Worm (Caenorhabditis elegans): Measurements from ENCODE around the gene nas-1.

nas-1 gene

DNA sequence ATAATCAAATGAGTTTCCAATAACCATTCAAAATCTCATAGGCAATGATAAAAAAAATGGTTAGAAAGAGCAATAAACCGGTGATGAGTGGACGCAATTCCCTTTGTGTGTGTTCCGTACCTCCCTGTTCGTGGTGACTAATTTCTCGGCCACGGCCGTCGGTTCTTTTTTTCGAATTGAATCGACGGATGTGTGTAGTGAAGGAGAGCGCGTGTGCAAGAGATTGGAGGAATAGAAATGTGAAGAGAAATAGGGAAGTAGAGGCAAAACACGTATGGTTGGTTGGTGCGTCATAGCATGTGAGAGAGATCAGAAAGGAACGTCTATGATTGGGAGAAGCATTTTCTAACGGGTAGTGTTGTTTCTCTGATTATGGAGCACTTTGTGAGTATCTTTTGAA lies 45.8 kb upstream of the nas-1 start (continued):
- no peak for TF ChIP-seq F26F4.8 (GFP tag; conservative IDR thresholded peaks at IDR 0.05)
- no peak for TF ChIP-seq egl-43 (GFP tag; IDR thresholded peaks at IDR 0.05)
- TF ChIP-seq nhr-48 (tag; optimal IDR thresholded peaks at IDR 0.05): no peak
- no peak for TF ChIP-seq zfp-3 (GFP tag; conservative IDR thresholded peaks at IDR 0.05)
- TF ChIP-seq zip-2 (tag; optimal IDR thresholded peaks at IDR 0.05): no peak
- no peak for TF ChIP-seq ceh-28 (tag; optimal IDR thresholded peaks at IDR 0.05)
- no peak for TF ChIP-seq mxl-2 (GFP tag; conservative IDR thresholded peaks at IDR 0.05)
- no peak for TF ChIP-seq ZK337.2 (GFP tag; IDR thresholded peaks at IDR 0.05)
- no peak for TF ChIP-seq lsy-2 (tag; optimal IDR thresholded peaks at IDR 0.05)
- TF ChIP-seq attf-4 (tag; optimal IDR thresholded peaks at IDR 0.05): no peak
- no peak for TF ChIP-seq nhr-111 (GFP tag; optimal IDR thresholded peaks at IDR 0.05)
- TF ChIP-seq ceh-62 (tag; optimal IDR thresholded peaks at IDR 0.05): no peak
- TF ChIP-seq ceh-82 (tag; optimal IDR thresholded peaks at IDR 0.05): no peak
- no peak for TF ChIP-seq ctbp-1 (GFP tag; IDR thresholded peaks at IDR 0.05)
- TF ChIP-seq dmd-6 (GFP tag; IDR thresholded peaks at IDR 0.05): no peak; the same call in 1 of the 2 replicates
- no peak for TF ChIP-seq aly-2 (tag; optimal IDR thresholded peaks at IDR 0.05)
- no peak for TF ChIP-seq sdz-12 (GFP tag; optimal IDR thresholded peaks at IDR 0.05)
- no peak for TF ChIP-seq madf-5 (GFP tag; IDR thresholded peaks at IDR 0.05)
- TF ChIP-seq F10B5.3 (tag; optimal IDR thresholded peaks at IDR 0.05): no peak
- no peak for TF ChIP-seq ceh-20 (GFP tag; IDR thresholded peaks at IDR 0.05)
- TF ChIP-seq mdt-29 (GFP tag; IDR thresholded peaks at IDR 0.05): no peak
- no peak for TF ChIP-seq T26A8.4 (GFP tag; IDR thresholded peaks at IDR 0.05)
- no peak for TF ChIP-seq nhr-102 (tag; optimal IDR thresholded peaks at IDR 0.05)
- TF ChIP-seq jun-1 (tag; optimal IDR thresholded peaks at IDR 0.05): no peak
- TF ChIP-seq F44E2.7 (GFP tag; IDR thresholded peaks at IDR 0.05): no peak
- peak; percentile 92 for TF ChIP-seq hlh-30 (tag; optimal IDR thresholded peaks at IDR 0.05; ENCODE audit: insufficient read depth)
- TF ChIP-seq nhr-6 (tag; optimal IDR thresholded peaks at IDR 0.05): peak; percentile 89
- no peak for TF ChIP-seq egl-27 (tag; optimal IDR thresholded peaks at IDR 0.05)
- TF ChIP-seq ZK546.5 (tag; optimal IDR thresholded peaks at IDR 0.05): no peak
- TF ChIP-seq mxl-3 (GFP tag; optimal IDR thresholded peaks at IDR 0.05): peak; percentile 96
- no peak for TF ChIP-seq zip-11 (GFP tag; IDR thresholded peaks at IDR 0.05)
- no peak for TF ChIP-seq lir-3 (tag; optimal IDR thresholded peaks at IDR 0.05)
- no peak for TF ChIP-seq nhr-237 (tag; optimal IDR thresholded peaks at IDR 0.05)
- TF ChIP-seq nhr-77 (tag; optimal IDR thresholded peaks at IDR 0.05): peak; percentile 6
- TF ChIP-seq ceh-32 (tag; optimal IDR thresholded peaks at IDR 0.05; ENCODE audit: poor library complexity): no peak
- no peak for TF ChIP-seq lin-15B (tag; optimal IDR thresholded peaks at IDR 0.05)
- TF ChIP-seq ama-1 (optimal IDR thresholded peaks at IDR 0.05): no peak
- TF ChIP-seq unc-130 (GFP tag; optimal IDR thresholded peaks at IDR 0.05): no peak
- TF ChIP-seq nhr-11 (tag; optimal IDR thresholded peaks at IDR 0.05): peak; percentile 74
- no peak for TF ChIP-seq php-3 (GFP tag; IDR thresholded peaks at IDR 0.05)
- TF ChIP-seq tra-1 (GFP tag; IDR thresholded peaks at IDR 0.05): no peak
- no peak for TF ChIP-seq pha-4 (GFP tag; IDR thresholded peaks at IDR 0.05)
- peak; percentile 87 for TF ChIP-seq pha-4 (tag; optimal IDR thresholded peaks at IDR 0.05)
- TF ChIP-seq nhr-41 (GFP tag; IDR thresholded peaks at IDR 0.05): no peak
- no peak for TF ChIP-seq lin-38 (GFP tag; IDR thresholded peaks at IDR 0.05)
- no peak for TF ChIP-seq lin-1 (GFP tag; IDR thresholded peaks at IDR 0.05)
- TF ChIP-seq dmd-8 (GFP tag; IDR thresholded peaks at IDR 0.05): no peak
- TF ChIP-seq madf-9 (GFP tag; conservative IDR thresholded peaks at IDR 0.05): no peak
- no peak for TF ChIP-seq daf-8 (GFP tag; IDR thresholded peaks at IDR 0.05)
- no peak for TF ChIP-seq T20F7.1 (GFP tag; optimal IDR thresholded peaks at IDR 0.05)
- TF ChIP-seq Y48G9A.11 (GFP tag; IDR thresholded peaks at IDR 0.05): no peak
- no peak for TF ChIP-seq ztf-7 (tag; optimal IDR thresholded peaks at IDR 0.05)
- no peak for TF ChIP-seq F49E8.2 (tag; optimal IDR thresholded peaks at IDR 0.05; ENCODE audit: borderline replicate concordance)

Data from whole organism, L4 larva.